Fruit fly (Drosophila melanogaster): ENCODE results near the gene CG34298.

CG34298 gene

dm6 chr3R:29999495-29999894 is at the start of gene CG34298:
Gene CG34298, plus strand, starts transcription at chr3R:29999795.
- TF ChIP-seq Dll (optimal IDR thresholded peaks at IDR 0.05) (no peak), CG8478 (optimal IDR thresholded peaks at IDR 0.05) (no peak), EcR (GFP tag; optimal IDR thresholded peaks at IDR 0.05) (no peak), pan (optimal IDR thresholded peaks at IDR 0.05) (no peak), psq (optimal IDR thresholded peaks at IDR 0.05) (no peak), usp (GFP tag; optimal IDR thresholded peaks at IDR 0.05) (no peak)

- TF ChIP-seq Dll (optimal IDR thresholded peaks at IDR 0.05) (no peak), psq (optimal IDR thresholded peaks at IDR 0.05) (no peak), CG8478 (optimal IDR thresholded peaks at IDR 0.05) (no peak), usp (GFP tag; optimal IDR thresholded peaks at IDR 0.05) (no peak), EcR (GFP tag; optimal IDR thresholded peaks at IDR 0.05) (no peak), pan (optimal IDR thresholded peaks at IDR 0.05) (no peak)
Observed at dm6 chr3R:29959329-29959728, 40.3 kb upstream of the CG34298 start.

- TF ChIP-seq psq (optimal IDR thresholded peaks at IDR 0.05) (no peak), usp (GFP tag; optimal IDR thresholded peaks at IDR 0.05) (no peak), CG8478 (optimal IDR thresholded peaks at IDR 0.05) (no peak), pan (optimal IDR thresholded peaks at IDR 0.05) (no peak), EcR (GFP tag; optimal IDR thresholded peaks at IDR 0.05) (no peak), Dll (optimal IDR thresholded peaks at IDR 0.05) (no peak)
Observed at dm6 chr3R:29963102-29963501, 36.5 kb upstream of the CG34298 start.

dm6 chr3R:29969347-29969746 is 30.2 kb upstream of the CG34298 start, which contains the start of gene TkR99D:
Gene TkR99D, minus strand, starts transcription at chr3R:29969447.
- TF ChIP-seq EcR (GFP tag; optimal IDR thresholded peaks at IDR 0.05) = no peak
- TF ChIP-seq psq (optimal IDR thresholded peaks at IDR 0.05) = no peak
- no peak for TF ChIP-seq CG8478 (optimal IDR thresholded peaks at IDR 0.05)
- no peak for TF ChIP-seq pan (optimal IDR thresholded peaks at IDR 0.05)
- TF ChIP-seq usp (GFP tag; optimal IDR thresholded peaks at IDR 0.05) = no peak
- no peak for TF ChIP-seq Dll (optimal IDR thresholded peaks at IDR 0.05)

- no peak for TF ChIP-seq EcR (GFP tag; optimal IDR thresholded peaks at IDR 0.05)
- no peak for TF ChIP-seq Dll (optimal IDR thresholded peaks at IDR 0.05)
- TF ChIP-seq pan (optimal IDR thresholded peaks at IDR 0.05) = no peak
Observed at dm6 chr3R:29978595-29978994, 21.0 kb upstream of the CG34298 start.

dm6 chr3R:29981479-29981878 is 18.1 kb upstream of the CG34298 start:
- TF ChIP-seq Dll (optimal IDR thresholded peaks at IDR 0.05) (no peak), pan (optimal IDR thresholded peaks at IDR 0.05) (no peak), EcR (GFP tag; optimal IDR thresholded peaks at IDR 0.05) (no peak), CG8478 (optimal IDR thresholded peaks at IDR 0.05) (no peak), psq (optimal IDR thresholded peaks at IDR 0.05) (no peak), usp (GFP tag; optimal IDR thresholded peaks at IDR 0.05) (no peak)

- TF ChIP-seq EcR (GFP tag; optimal IDR thresholded peaks at IDR 0.05) = no peak
- no peak for TF ChIP-seq usp (GFP tag; optimal IDR thresholded peaks at IDR 0.05)
- no peak for TF ChIP-seq CG8478 (optimal IDR thresholded peaks at IDR 0.05)
- no peak for TF ChIP-seq psq (optimal IDR thresholded peaks at IDR 0.05)
- TF ChIP-seq Dll (optimal IDR thresholded peaks at IDR 0.05) = no peak
- TF ChIP-seq pan (optimal IDR thresholded peaks at IDR 0.05) = no peak
Observed at dm6 chr3R:29982027-29982426, 17.6 kb upstream of the CG34298 start.

dm6 chr3R:29983073-29983544 is 16.5 kb upstream of the CG34298 start, which contains the start of gene CG7896:
Gene CG7896, plus strand, starts transcription at chr3R:29983426.
- TF ChIP-seq psq (optimal IDR thresholded peaks at IDR 0.05) = no peak
- no peak for TF ChIP-seq pan (optimal IDR thresholded peaks at IDR 0.05)
- TF ChIP-seq usp (GFP tag; optimal IDR thresholded peaks at IDR 0.05) = no peak
- TF ChIP-seq Dll (optimal IDR thresholded peaks at IDR 0.05) = no peak
- no peak for TF ChIP-seq EcR (GFP tag; optimal IDR thresholded peaks at IDR 0.05)
- no peak for TF ChIP-seq CG8478 (optimal IDR thresholded peaks at IDR 0.05)

- no peak for TF ChIP-seq psq (optimal IDR thresholded peaks at IDR 0.05)
- no peak for TF ChIP-seq Dll (optimal IDR thresholded peaks at IDR 0.05)
- TF ChIP-seq usp (GFP tag; optimal IDR thresholded peaks at IDR 0.05) = no peak
- TF ChIP-seq CG8478 (optimal IDR thresholded peaks at IDR 0.05) = no peak
- TF ChIP-seq EcR (GFP tag; optimal IDR thresholded peaks at IDR 0.05) = no peak
- TF ChIP-seq pan (optimal IDR thresholded peaks at IDR 0.05) = no peak
Observed at dm6 chr3R:29983886-29984285, 15.7 kb upstream of the CG34298 start.

dm6 chr3R:29985219-29985618 is 14.4 kb upstream of the CG34298 start:
- no peak for TF ChIP-seq pan (optimal IDR thresholded peaks at IDR 0.05)
- TF ChIP-seq Dll (optimal IDR thresholded peaks at IDR 0.05) = no peak
- TF ChIP-seq CG8478 (optimal IDR thresholded peaks at IDR 0.05) = no peak
- TF ChIP-seq usp (GFP tag; optimal IDR thresholded peaks at IDR 0.05) = no peak
- no peak for TF ChIP-seq psq (optimal IDR thresholded peaks at IDR 0.05)
- no peak for TF ChIP-seq EcR (GFP tag; optimal IDR thresholded peaks at IDR 0.05)

dm6 chr3R:29990681-29991080 is 8.9 kb upstream of the CG34298 start:
- TF ChIP-seq pan (optimal IDR thresholded peaks at IDR 0.05) (no peak), usp (GFP tag; optimal IDR thresholded peaks at IDR 0.05) (no peak), EcR (GFP tag; optimal IDR thresholded peaks at IDR 0.05) (no peak), Dll (optimal IDR thresholded peaks at IDR 0.05) (no peak), CG8478 (optimal IDR thresholded peaks at IDR 0.05) (no peak)

dm6 chr3R:29993134-29993533 is 6.5 kb upstream of the CG34298 start, which contains the start of gene Acph-1:
Gene Acph-1, minus strand, starts transcription at chr3R:29993411.
- TF ChIP-seq Dll (optimal IDR thresholded peaks at IDR 0.05) (no peak), CG8478 (optimal IDR thresholded peaks at IDR 0.05) (no peak), EcR (GFP tag; optimal IDR thresholded peaks at IDR 0.05) (no peak)

- no peak for TF ChIP-seq CG8478 (optimal IDR thresholded peaks at IDR 0.05)
- no peak for TF ChIP-seq psq (optimal IDR thresholded peaks at IDR 0.05)
- TF ChIP-seq pan (optimal IDR thresholded peaks at IDR 0.05) = no peak
- TF ChIP-seq Dll (optimal IDR thresholded peaks at IDR 0.05) = no peak
Observed at dm6 chr3R:29995035-29995434, 4.6 kb upstream of the CG34298 start, which contains the start of the genes CG7903 and Sas-6. Gene CG7903, minus strand, starts transcription at chr3R:29995231. Gene Sas-6, plus strand, starts transcription at chr3R:29995357.

All from whole organism.